Worm (Caenorhabditis elegans): ENCODE data around the gene F10E9.1.

ce11 chrIII:8358213-8358672, 35.3 kb downstream of the F10E9.1 start, which contains the start of the genes R05D3.8 and rfp-1:
- TF ChIP-seq ceh-82 (tag; optimal IDR thresholded peaks at IDR 0.05), result no peak
- no peak for TF ChIP-seq unc-39 (tag; optimal IDR thresholded peaks at IDR 0.05)
- TF ChIP-seq ceh-16 (tag; optimal IDR thresholded peaks at IDR 0.05), result no peak
- TF ChIP-seq unc-62 (GFP tag; optimal IDR thresholded peaks at IDR 0.05), result no peak
- no peak for TF ChIP-seq nhr-12 (tag; optimal IDR thresholded peaks at IDR 0.05)
- no peak for TF ChIP-seq nhr-77 (tag; optimal IDR thresholded peaks at IDR 0.05)
